Worm (Caenorhabditis elegans): ENCODE results near the gene F13H10.6.

ce11 chrIV:10981761-10982160, 27.3 kb upstream of the F13H10.6 start, which contains the start of gene Y43E12A.2:
- TF ChIP-seq tra-4 (tag; optimal IDR thresholded peaks at IDR 0.05): no peak
- TF ChIP-seq B0310.2 (tag; optimal IDR thresholded peaks at IDR 0.05): no peak
- no peak for TF ChIP-seq hmg-4 (GFP tag; optimal IDR thresholded peaks at IDR 0.05)
- TF ChIP-seq hmbx-1 (tag; optimal IDR thresholded peaks at IDR 0.05): no peak
- TF ChIP-seq ama-1 (optimal IDR thresholded peaks at IDR 0.05): no peak
- no peak for TF ChIP-seq F13C5.2 (tag; optimal IDR thresholded peaks at IDR 0.05)
- no peak for TF ChIP-seq flt-1 (GFP tag; IDR thresholded peaks at IDR 0.05)
- TF ChIP-seq scrt-1 (GFP tag; IDR thresholded peaks at IDR 0.05): no peak
- no peak for TF ChIP-seq hnd-1 (tag; optimal IDR thresholded peaks at IDR 0.05)
- no peak for TF ChIP-seq ceh-13 (GFP tag; optimal IDR thresholded peaks at IDR 0.05)
